Fruit fly (Drosophila melanogaster) whole organism, prepupa: ENCODE data around the gene CG11760.

ENCODE experiments used
- CG34406 ChIP-seq: fragments of 200-800 bp; sonication (Bioruptor generic); optimal IDR thresholded peaks from 3 replicates; lab custom pipeline; 2016; ENCODE audit warnings: missing biosample characterization, missing genetic modification characterization
- CG6792 ChIP-seq: fragments of 200-800 bp; sonication (Bioruptor generic); optimal IDR thresholded peaks from 3 replicates; lab custom pipeline; 2016; ENCODE audit warnings: missing biosample characterization, missing genetic modification characterization
- CG8119 ChIP-seq: fragments of 200-800 bp; sonication (Bioruptor generic); IDR thresholded peaks from 3 replicates; pipeline ENCODE4 v1.3.6; 2022; ENCODE audit warnings: missing biosample characterization, missing genetic modification characterization
- Eip78C ChIP-seq: fragments of 200-800 bp; sonication (Bioruptor generic); peaks from one replicate; lab custom pipeline; 2016; ENCODE audit warnings: missing biosample characterization, missing genetic modification characterization
- OdsH ChIP-seq: fragments of 200-800 bp; sonication (Bioruptor generic); optimal IDR thresholded peaks from 3 replicates; lab custom pipeline; 2016; ENCODE audit warnings: missing biosample characterization, missing genetic modification characterization
- vri ChIP-seq: fragments of 200-800 bp; sonication (Bioruptor generic); optimal IDR thresholded peaks from 3 replicates; lab custom pipeline; 2016; ENCODE audit warnings: missing biosample characterization, mild to moderate bottlenecking, missing genetic modification characterization

DNA sequence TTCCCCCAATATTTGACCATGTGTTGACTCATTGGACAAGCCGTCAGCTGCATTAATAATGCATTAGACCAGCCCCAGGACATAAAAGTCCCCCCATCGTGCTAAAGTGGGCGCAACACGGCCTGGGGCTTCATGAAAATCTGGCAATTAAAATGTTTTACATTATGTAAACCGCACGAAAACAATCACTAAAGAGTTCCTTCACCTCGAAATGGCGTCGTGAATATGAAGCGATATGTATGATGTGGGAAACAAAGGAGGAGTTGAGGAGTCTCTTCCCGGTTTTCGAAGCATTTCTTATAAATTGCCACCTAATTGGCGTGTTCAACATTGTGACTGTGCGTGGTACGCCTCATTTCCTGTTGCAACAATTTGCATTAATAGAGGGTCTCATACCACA is 23.7 kb downstream of the CG11760 start:
- no peak for TF ChIP-seq CG34406
- TF ChIP-seq CG8119 (GFP tag; lab: Robert Waterston, UW), result no peak
- no peak for TF ChIP-seq vri (GFP tag; lab: Kevin White, UChicago)
- TF ChIP-seq OdsH (GFP tag; lab: Kevin White, UChicago), result no peak
- peak; percentile 15 for TF ChIP-seq Eip78C (GFP tag; lab: Kevin White, UChicago)
- no peak for TF ChIP-seq CG6792
